Fruit fly (Drosophila melanogaster): Measurements from ENCODE around the gene CG13287.

DNA sequence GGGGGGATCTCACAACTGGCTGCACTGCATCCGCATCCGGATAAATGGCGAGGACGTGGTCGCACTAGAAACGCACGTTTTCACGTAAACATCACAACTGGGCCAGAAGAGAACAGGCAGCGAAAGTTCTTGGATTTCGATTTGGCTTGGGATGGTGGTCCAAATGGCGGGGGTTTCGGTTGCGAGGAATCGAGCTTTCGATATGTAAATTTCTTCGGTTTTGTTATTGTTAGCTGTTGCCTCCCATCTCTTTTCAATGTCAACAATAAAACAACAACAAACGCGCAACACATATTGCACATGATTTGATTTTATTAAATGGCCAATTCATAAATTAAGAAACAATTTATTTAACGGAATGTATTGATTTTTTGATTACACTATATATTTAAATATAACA is 39.1 kb downstream of the CG13287 start, which contains the start of gene PXo:
- TF ChIP-seq CG9139 (GFP tag; optimal IDR thresholded peaks at IDR 0.05), result no peak
- no peak for TF ChIP-seq CG3032 (tag; optimal IDR thresholded peaks at IDR 0.05)
- TF ChIP-seq esn (GFP tag; optimal IDR thresholded peaks at IDR 0.05), result no peak
- TF ChIP-seq net (GFP tag; optimal IDR thresholded peaks at IDR 0.05), result no peak
- TF ChIP-seq CG10631 (GFP tag; optimal IDR thresholded peaks at IDR 0.05), result no peak
- no peak for TF ChIP-seq pdm3 (GFP tag; optimal IDR thresholded peaks at IDR 0.05)
- TF ChIP-seq fd59A (GFP tag; optimal IDR thresholded peaks at IDR 0.05), result no peak
- no peak for TF ChIP-seq Lpt (GFP tag; optimal IDR thresholded peaks at IDR 0.05)
- no peak for TF ChIP-seq OdsH (GFP tag; optimal IDR thresholded peaks at IDR 0.05)
- no peak for TF ChIP-seq CG8119 (GFP tag; IDR thresholded peaks at IDR 0.05)
- TF ChIP-seq CG6854 (GFP tag; optimal IDR thresholded peaks at IDR 0.05), result no peak
- no peak for TF ChIP-seq eg (GFP tag; IDR thresholded peaks at IDR 0.05)
- no peak for TF ChIP-seq Eip78C (GFP tag)
- no peak for TF ChIP-seq Smox (GFP tag; optimal IDR thresholded peaks at IDR 0.05)
